Worm (Caenorhabditis elegans): ENCODE measurements around the gene C14F11.4.

The C14F11.4 gene

ce11 chrX:6253566-6253898 is 20.7 kb upstream of the C14F11.4 start:
- TF ChIP-seq nhr-12 (tag; optimal IDR thresholded peaks at IDR 0.05) (no peak), sem-4 (tag; optimal IDR thresholded peaks at IDR 0.05) (no peak), nhr-25 (tag; optimal IDR thresholded peaks at IDR 0.05) (no peak), sma-9 (GFP tag; optimal IDR thresholded peaks at IDR 0.05) (no peak), sma-9 (tag; optimal IDR thresholded peaks at IDR 0.05) (no peak), nhr-77 (tag; optimal IDR thresholded peaks at IDR 0.05) (peak; percentile 3), Y55F3AM.14 (GFP tag; optimal IDR thresholded peaks at IDR 0.05) (no peak), unc-55 (GFP tag; optimal IDR thresholded peaks at IDR 0.05) (peak; percentile 9), R02D3.7 (tag; optimal IDR thresholded peaks at IDR 0.05) (peak; percentile 14), mab-5 (tag; optimal IDR thresholded peaks at IDR 0.05) (no peak), lin-39 (tag; optimal IDR thresholded peaks at IDR 0.05) (no peak), zag-1 (tag; optimal IDR thresholded peaks at IDR 0.05) (no peak), C34F6.9 (tag; optimal IDR thresholded peaks at IDR 0.05) (peak; percentile 21), ZK546.5 (tag; optimal IDR thresholded peaks at IDR 0.05) (no peak), egl-27 (tag; optimal IDR thresholded peaks at IDR 0.05) (peak; percentile 3)

- TF ChIP-seq sem-4 (tag; optimal IDR thresholded peaks at IDR 0.05) (no peak), aly-2 (tag; optimal IDR thresholded peaks at IDR 0.05) (no peak), gmeb-1 (tag; optimal IDR thresholded peaks at IDR 0.05) (peak; percentile 7), nhr-25 (tag; optimal IDR thresholded peaks at IDR 0.05) (no peak), nhr-129 (tag; optimal IDR thresholded peaks at IDR 0.05) (peak; percentile 17)
These were observed 20.3 kb upstream of the C14F11.4 start for ce11 chrX:6253160-6253559.

- TF ChIP-seq mbf-1 (tag; optimal IDR thresholded peaks at IDR 0.05): no peak
- TF ChIP-seq Y55F3AM.14 (GFP tag; optimal IDR thresholded peaks at IDR 0.05): peak; percentile 31
- peak; percentile 23 for TF ChIP-seq nhr-25 (tag; optimal IDR thresholded peaks at IDR 0.05)
- TF ChIP-seq gmeb-1 (tag; optimal IDR thresholded peaks at IDR 0.05): peak; percentile 9
- TF ChIP-seq lin-39 (tag; optimal IDR thresholded peaks at IDR 0.05): no peak
These were observed 19.9 kb upstream of the C14F11.4 start for ce11 chrX:6252752-6253151.

- TF ChIP-seq nhr-129 (tag; optimal IDR thresholded peaks at IDR 0.05): peak; percentile 37
- no peak for TF ChIP-seq ztf-1 (GFP tag; conservative IDR thresholded peaks at IDR 0.05)
- no peak for TF ChIP-seq R02D3.7 (tag; optimal IDR thresholded peaks at IDR 0.05)
- no peak for TF ChIP-seq elt-1 (tag; optimal IDR thresholded peaks at IDR 0.05)
- no peak for TF ChIP-seq unc-39 (tag; optimal IDR thresholded peaks at IDR 0.05)
- peak; percentile 20 for TF ChIP-seq nhr-21 (tag; optimal IDR thresholded peaks at IDR 0.05)
- no peak for TF ChIP-seq sem-4 (tag; optimal IDR thresholded peaks at IDR 0.05)
- no peak for TF ChIP-seq alr-1 (tag; optimal IDR thresholded peaks at IDR 0.05)
- TF ChIP-seq nhr-77 (tag; optimal IDR thresholded peaks at IDR 0.05): no peak
- peak; percentile 5 for TF ChIP-seq nhr-6 (tag; optimal IDR thresholded peaks at IDR 0.05)
- TF ChIP-seq ztf-11 (tag; optimal IDR thresholded peaks at IDR 0.05): no peak
- TF ChIP-seq mdl-1 (tag; optimal IDR thresholded peaks at IDR 0.05): peak in 1 of 2 experiments; percentile 44
- peak; percentile 30 for TF ChIP-seq lin-11 (tag; optimal IDR thresholded peaks at IDR 0.05)
- no peak for TF ChIP-seq mab-5 (tag; optimal IDR thresholded peaks at IDR 0.05)
- peak; percentile 64 for TF ChIP-seq sma-9 (GFP tag; optimal IDR thresholded peaks at IDR 0.05)
- TF ChIP-seq sma-9 (tag; optimal IDR thresholded peaks at IDR 0.05): no peak
- peak; percentile 34 for TF ChIP-seq sma-3 (GFP tag; optimal IDR thresholded peaks at IDR 0.05)
- TF ChIP-seq lsy-2 (tag; optimal IDR thresholded peaks at IDR 0.05): peak in 1 of 2 experiments; percentile 7
- TF ChIP-seq egl-27 (tag; optimal IDR thresholded peaks at IDR 0.05): no peak
- peak; percentile 98 for TF ChIP-seq ama-1 (optimal IDR thresholded peaks at IDR 0.05)
- TF ChIP-seq ZK546.5 (tag; optimal IDR thresholded peaks at IDR 0.05): no peak
- no peak for TF ChIP-seq dmd-4 (tag; optimal IDR thresholded peaks at IDR 0.05)
- no peak for TF ChIP-seq ztf-4 (tag; optimal IDR thresholded peaks at IDR 0.05)
- TF ChIP-seq fos-1 (tag; optimal IDR thresholded peaks at IDR 0.05): peak; percentile 53
- no peak for TF ChIP-seq nhr-10 (tag; optimal IDR thresholded peaks at IDR 0.05)
- no peak for TF ChIP-seq mbf-1 (tag; optimal IDR thresholded peaks at IDR 0.05)
- TF ChIP-seq blmp-1 (tag; optimal IDR thresholded peaks at IDR 0.05; ENCODE audit: insufficient read depth): no peak
- TF ChIP-seq gmeb-1 (tag; optimal IDR thresholded peaks at IDR 0.05): peak; percentile 21
- TF ChIP-seq skn-1 (tag; optimal IDR thresholded peaks at IDR 0.05): no peak
- peak; percentile 58 for TF ChIP-seq F13H6.1 (tag; optimal IDR thresholded peaks at IDR 0.05)
- no peak for TF ChIP-seq ceh-16 (tag; optimal IDR thresholded peaks at IDR 0.05)
- no peak for TF ChIP-seq nhr-25 (tag; optimal IDR thresholded peaks at IDR 0.05)
- no peak for TF ChIP-seq snpc-4 (tag; optimal IDR thresholded peaks at IDR 0.05)
- TF ChIP-seq nhr-237 (tag; optimal IDR thresholded peaks at IDR 0.05): no peak
- TF ChIP-seq nhr-11 (tag; optimal IDR thresholded peaks at IDR 0.05): no peak
- TF ChIP-seq elt-3 (tag; optimal IDR thresholded peaks at IDR 0.05): no peak
- TF ChIP-seq lin-39 (tag; optimal IDR thresholded peaks at IDR 0.05): no peak
- peak; percentile 49 for TF ChIP-seq lin-13 (GFP tag; optimal IDR thresholded peaks at IDR 0.05)
- TF ChIP-seq ceh-82 (tag; optimal IDR thresholded peaks at IDR 0.05): no peak
- no peak for TF ChIP-seq aly-2 (tag; optimal IDR thresholded peaks at IDR 0.05)
- TF ChIP-seq nhr-12 (tag; optimal IDR thresholded peaks at IDR 0.05): no peak
- no peak for TF ChIP-seq zag-1 (tag; optimal IDR thresholded peaks at IDR 0.05)
- TF ChIP-seq C34F6.9 (tag; optimal IDR thresholded peaks at IDR 0.05): peak; percentile 54
These were observed 19.2 kb upstream of the C14F11.4 start for ce11 chrX:6251947-6252617.

Measured in whole organism, L2 larva.